Worm (Caenorhabditis elegans) whole organism, L3 larva: ENCODE results near the gene acbp-5.

Experiments used
- nhr-11 ChIP-seq: fragments of 150-350 bp; optimal IDR thresholded peaks from 2 replicates; lab custom pipeline; 2014; ENCODE audit warnings: missing biosample characterization, missing genetic modification characterization
- nhr-43 ChIP-seq: sonication (generic microtip); optimal IDR thresholded peaks from 2 replicates; lab custom pipeline; 2016; ENCODE audit warnings: mild to moderate bottlenecking, missing genetic modification characterization, missing compliant biosample characterization; ENCODE audit not compliant: poor library complexity, severe bottlenecking
- nhr-67 ChIP-seq: fragments of 150-350 bp; optimal IDR thresholded peaks from 2 replicates; lab custom pipeline; 2014; ENCODE audit warnings: missing biosample characterization, missing genetic modification characterization
- unc-62 ChIP-seq: fragments of 150-350 bp; sonication (generic microtip); optimal IDR thresholded peaks from 4 replicates; lab custom pipeline; 2014; ENCODE audit warnings: missing biosample characterization, missing genetic modification reagents, missing genetic modification characterization

ce11 chrIII:13624226-13624625 lies 17.3 kb downstream of the acbp-5 start, which contains the start of gene taf-9:
- TF ChIP-seq nhr-67 (no peak), unc-62 (GFP tag; lab: Kevin White, UChicago) (no peak), nhr-43 (tag; lab: Kevin White, UChicago) (peak; percentile 13), nhr-11 (no peak)
